Fruit fly (Drosophila melanogaster): Measurements from ENCODE around the gene PIG-Wa.

- TF ChIP-seq CG9139 (GFP tag; optimal IDR thresholded peaks at IDR 0.05) (peak; percentile 98), Eip93F (GFP tag; optimal IDR thresholded peaks at IDR 0.05) (peak; percentile 57), Sox14 (GFP tag; optimal IDR thresholded peaks at IDR 0.05) (peak; percentile 99), CG15336 (GFP tag; IDR thresholded peaks at IDR 0.05) (peak; percentile 98), CG6276 (GFP tag; optimal IDR thresholded peaks at IDR 0.05) (peak; percentile 97), CG32006 (GFP tag; optimal IDR thresholded peaks at IDR 0.05) (peak; percentile 99), CG8632 (GFP tag; optimal IDR thresholded peaks at IDR 0.05) (peak; percentile 96)
These were observed 50.6 kb downstream of the PIG-Wa start for dm6 chr2L:2433494-2434054.

Measured in whole organism, prepupa.